Fruit fly (Drosophila melanogaster) whole organism, embryonic: ENCODE data around the gene Eato.

ENCODE experiments used
- Atf6 ChIP-seq: fragments of 200-800 bp; sonication (Bioruptor generic); IDR thresholded peaks from 2 replicates; pipeline ENCODE4 v1.3.6; 2022; ENCODE audit warnings: missing biosample characterization, missing genetic modification characterization
- Awh ChIP-seq: fragments of 200-800 bp; sonication (Bioruptor generic); IDR thresholded peaks from 2 replicates; pipeline ENCODE4, ENCODE4 v1.3.6; 2022; ENCODE audit warnings: missing biosample characterization, missing genetic modification characterization
- Bdp1 ChIP-seq: fragments of 200-800 bp; sonication (Bioruptor generic); optimal IDR thresholded peaks from 3 replicates; lab custom pipeline; 2016; ENCODE audit warnings: missing biosample characterization, missing genetic modification characterization
- CG10959 ChIP-seq: fragments of 200-800 bp; sonication (Bioruptor generic); IDR thresholded peaks from 2 replicates; pipeline ENCODE4 v1.3.6; 2022; ENCODE audit warnings: missing biosample characterization, missing genetic modification characterization
- CG10979 ChIP-seq: fragments of 200-800 bp; sonication (Bioruptor generic); optimal IDR thresholded peaks from 2 replicates; lab custom pipeline; 2018; ENCODE audit warnings: missing biosample characterization, mild to moderate bottlenecking, missing genetic modification characterization, moderate library complexity
- CG11560 ChIP-seq: fragments of 200-800 bp; sonication (Bioruptor generic); IDR thresholded peaks from 3 replicates; pipeline ENCODE4 v1.3.6; 2022; ENCODE audit warnings: missing biosample characterization, missing genetic modification characterization
- CG13775 ChIP-seq: fragments of 200-800 bp; sonication (Bioruptor generic); optimal IDR thresholded peaks from 3 replicates; lab custom pipeline; 2017; ENCODE audit warnings: missing biosample characterization, mild to moderate bottlenecking, missing genetic modification characterization
- CG13894 ChIP-seq: fragments of 200-800 bp; sonication (Bioruptor generic); optimal IDR thresholded peaks from 3 replicates; lab custom pipeline; 2018; ENCODE audit warnings: missing biosample characterization, mild to moderate bottlenecking, missing genetic modification characterization, moderate library complexity
- CG14014 ChIP-seq: fragments of 200-800 bp; sonication (Bioruptor generic); IDR thresholded peaks from 2 replicates; pipeline ENCODE4 v1.3.6; 2022; ENCODE audit warnings: missing biosample characterization, missing genetic modification characterization
- CG15011 ChIP-seq: fragments of 200-800 bp; sonication (Bioruptor generic); optimal IDR thresholded peaks from 3 replicates; lab custom pipeline; 2018; ENCODE audit warnings: missing biosample characterization, mild to moderate bottlenecking, missing genetic modification characterization
- CG15601 ChIP-seq: fragments of 200-800 bp; sonication (Bioruptor generic); optimal IDR thresholded peaks from 3 replicates; lab custom pipeline; 2019; ENCODE audit warnings: missing biosample characterization, mild to moderate bottlenecking, missing genetic modification characterization, moderate library complexity
- CG16813 ChIP-seq: fragments of 200-800 bp; sonication (Bioruptor generic); IDR thresholded peaks from 3 replicates; pipeline ENCODE4 v1.3.6; 2022; ENCODE audit warnings: missing biosample characterization, missing genetic modification characterization; ENCODE audit not compliant: partially characterized antibody
- CG17361 ChIP-seq: fragments of 200-800 bp; sonication (Bioruptor generic); IDR thresholded peaks from 3 replicates; pipeline ENCODE4 v1.3.6; 2022; ENCODE audit warnings: missing biosample characterization, missing genetic modification characterization
- CG17385 ChIP-seq: fragments of 200-800 bp; sonication (Bioruptor generic); optimal IDR thresholded peaks from 3 replicates; lab custom pipeline; 2018; ENCODE audit warnings: missing biosample characterization, mild to moderate bottlenecking, missing genetic modification characterization
- CG2120 ChIP-seq: fragments of 200-800 bp; sonication (Bioruptor generic); optimal IDR thresholded peaks from 3 replicates; lab custom pipeline; 2016; ENCODE audit warnings: missing biosample characterization, missing genetic modification characterization
- CG33557 ChIP-seq: fragments of 200-800 bp; sonication (Bioruptor generic); optimal IDR thresholded peaks from 2 replicates; lab custom pipeline; 2019; ENCODE audit warnings: missing biosample characterization, mild to moderate bottlenecking, missing genetic modification characterization, moderate library complexity
- CG6689 ChIP-seq: fragments of 200-800 bp; sonication (Bioruptor generic); IDR thresholded peaks from 2 replicates; pipeline ENCODE4 v1.3.6; 2022; ENCODE audit warnings: missing biosample characterization, missing genetic modification characterization
- CG7786 ChIP-seq: fragments of 200-800 bp; sonication (Bioruptor generic); optimal IDR thresholded peaks from 2 replicates; lab custom pipeline; 2016; ENCODE audit warnings: missing biosample characterization, missing genetic modification characterization
- CG9215 ChIP-seq: fragments of 200-800 bp; sonication (Bioruptor generic); IDR thresholded peaks from 2 replicates; pipeline ENCODE4 v1.3.6; 2022; ENCODE audit warnings: missing biosample characterization, missing genetic modification characterization
- CG9876 ChIP-seq: fragments of 200-800 bp; sonication (Bioruptor generic); optimal IDR thresholded peaks from 2 replicates; lab custom pipeline; 2016; ENCODE audit warnings: missing biosample characterization, missing genetic modification characterization
- CTCF ChIP-seq: fragments of 200-800 bp; sonication (Bioruptor generic); optimal IDR thresholded peaks from 2 replicates; lab custom pipeline; 2017; ENCODE audit warnings: missing biosample characterization, mild to moderate bottlenecking, missing genetic modification characterization, moderate library complexity
- D ChIP-seq, 2 experiments: fragments of 200-800 bp in 1 of 2; fragments of >200 bp in 1 of 2; sonication (Bioruptor generic) in 1 of 2; optimal IDR thresholded peaks; 2 replicates in 1 of 2; 3 replicates in 1 of 2; lab custom pipeline; 2017; ENCODE audit warnings: mild to moderate bottlenecking in 1 of 2, missing biosample characterization in 1 of 2, missing genetic modification characterization in 1 of 2, missing genetic modification reagents in 1 of 2
- D19A ChIP-seq: fragments of 200-800 bp; optimal IDR thresholded peaks from 3 replicates; lab custom pipeline; 2019; ENCODE audit warnings: missing biosample characterization, mild to moderate bottlenecking, missing genetic modification characterization, moderate library complexity
- Dip3 ChIP-seq: fragments of 200-800 bp; sonication (Bioruptor generic); optimal IDR thresholded peaks from 3 replicates; lab custom pipeline; 2016; ENCODE audit warnings: missing biosample characterization, missing genetic modification characterization
- HLH54F ChIP-seq: fragments of 200-800 bp; sonication (Bioruptor generic); optimal IDR thresholded peaks from 3 replicates; lab custom pipeline; 2016; ENCODE audit warnings: missing biosample characterization, missing genetic modification characterization
- Lhr ChIP-seq: fragments of 200-800 bp; sonication (Bioruptor generic); optimal IDR thresholded peaks from 3 replicates; lab custom pipeline; 2017; ENCODE audit warnings: mild to moderate bottlenecking, missing biosample characterization, missing genetic modification reagents, missing genetic modification characterization
- Nf-YB ChIP-seq: fragments of 200-800 bp; sonication (Bioruptor generic); optimal IDR thresholded peaks from 3 replicates; lab custom pipeline; 2019; ENCODE audit warnings: missing biosample characterization, mild to moderate bottlenecking, missing genetic modification characterization, moderate library complexity
- Poxn ChIP-seq: fragments of 200-800 bp; sonication (Bioruptor generic); IDR thresholded peaks from 2 replicates; pipeline ENCODE4 v1.3.6; 2022; ENCODE audit warnings: missing biosample characterization, missing genetic modification characterization
- Sin3A ChIP-seq: fragments of >200 bp; optimal IDR thresholded peaks from 2 replicates; lab custom pipeline; 2018
- Stat92E ChIP-seq, 3 experiments: fragments of >200 bp in 2 of 3; fragments of 200-800 bp in 1 of 3; sonication (Bioruptor generic) in 1 of 3; optimal IDR thresholded peaks; 2 replicates each; lab custom pipeline; 2017 to 2019; ENCODE audit warnings: missing biosample characterization in 3 of 3, missing genetic modification characterization in 3 of 3, mild to moderate bottlenecking in 1 of 3, moderate library complexity in 1 of 3
- aop ChIP-seq: fragments of 200-800 bp; sonication (Bioruptor generic); IDR thresholded peaks from 2 replicates; pipeline ENCODE4 v1.3.6; 2022; ENCODE audit warnings: missing biosample characterization, missing genetic modification characterization
- ash1 ChIP-seq: fragments of 200-800 bp; sonication (Bioruptor generic); optimal IDR thresholded peaks from 2 replicates; lab custom pipeline; 2018; ENCODE audit warnings: missing biosample characterization, mild to moderate bottlenecking, missing genetic modification characterization
- dm ChIP-seq: fragments of 200-800 bp; sonication (Bioruptor generic); optimal IDR thresholded peaks from 3 replicates; lab custom pipeline; 2016; ENCODE audit warnings: missing biosample characterization, missing genetic modification characterization
- gcm2 ChIP-seq: fragments of 200-800 bp; sonication (Bioruptor generic); optimal IDR thresholded peaks from 2 replicates; lab custom pipeline; 2016; ENCODE audit warnings: missing biosample characterization, missing genetic modification characterization
- gfzf ChIP-seq: fragments of 200-800 bp; sonication (Bioruptor generic); optimal IDR thresholded peaks from 2 replicates; lab custom pipeline; 2016; ENCODE audit warnings: missing biosample characterization, mild to moderate bottlenecking, missing genetic modification characterization, moderate library complexity
- gsb ChIP-seq: fragments of 200-800 bp; sonication (Bioruptor generic); IDR thresholded peaks from 2 replicates; pipeline ENCODE4 v1.3.6; 2022; ENCODE audit warnings: missing biosample characterization, missing genetic modification characterization
- ham ChIP-seq: fragments of 200-800 bp; sonication (Bioruptor generic); IDR thresholded peaks from 2 replicates; pipeline ENCODE4 v1.3.6; 2022; ENCODE audit warnings: missing biosample characterization, missing genetic modification characterization
- ind ChIP-seq: fragments of 200-800 bp; sonication (Bioruptor generic); optimal IDR thresholded peaks from 3 replicates; lab custom pipeline; 2016; ENCODE audit warnings: missing biosample characterization, missing genetic modification characterization
- jumu ChIP-seq: fragments of 200-800 bp; sonication (Bioruptor generic); optimal IDR thresholded peaks from 3 replicates; lab custom pipeline; 2016; ENCODE audit warnings: missing biosample characterization, missing genetic modification characterization
- lov ChIP-seq, 2 experiments: fragments of 200-800 bp in 1 of 2; fragments of >200 bp in 1 of 2; sonication (Bioruptor generic) in 1 of 2; IDR thresholded peaks in 1 of 2; optimal IDR thresholded peaks in 1 of 2; 2 replicates in 1 of 2; 3 replicates in 1 of 2; pipeline versions ENCODE4 v1.3.6 to Lab custom; 2017 to 2022; ENCODE audit warnings: missing biosample characterization in 1 of 2, missing genetic modification characterization in 1 of 2
- mld ChIP-seq: fragments of 200-800 bp; sonication (Bioruptor generic); IDR thresholded peaks from 3 replicates; pipeline ENCODE4 v1.3.6; 2022; ENCODE audit warnings: missing biosample characterization, missing genetic modification characterization; ENCODE audit not compliant: partially characterized antibody
- p53 ChIP-seq: fragments of 200-800 bp; sonication (Bioruptor generic); optimal IDR thresholded peaks from 2 replicates; lab custom pipeline; 2016; ENCODE audit warnings: missing biosample characterization, missing genetic modification characterization
- pnt ChIP-seq: fragments of 200-800 bp; sonication (Bioruptor generic); optimal IDR thresholded peaks from 3 replicates; lab custom pipeline; 2016; ENCODE audit warnings: missing biosample characterization, missing genetic modification characterization
- shn ChIP-seq: fragments of 200-800 bp; sonication (Bioruptor generic); optimal IDR thresholded peaks from 3 replicates; lab custom pipeline; 2016; ENCODE audit warnings: missing biosample characterization, missing genetic modification characterization
- sim ChIP-seq: fragments of 200-800 bp; sonication (Bioruptor generic); IDR thresholded peaks from 2 replicates; pipeline ENCODE4 v1.3.6; 2022; ENCODE audit warnings: missing biosample characterization, missing genetic modification characterization
- slp2 ChIP-seq: fragments of 200-800 bp; sonication (Bioruptor generic); optimal IDR thresholded peaks from 2 replicates; lab custom pipeline; 2016; ENCODE audit warnings: missing biosample characterization, missing genetic modification characterization
- sna ChIP-seq: fragments of 200-800 bp; sonication (Bioruptor generic); IDR thresholded peaks from 2 replicates; pipeline ENCODE4 v1.3.6; 2022; ENCODE audit warnings: missing biosample characterization, missing genetic modification characterization; ENCODE audit not compliant: partially characterized antibody
- tup ChIP-seq: fragments of 200-800 bp; sonication (Bioruptor generic); optimal IDR thresholded peaks from 2 replicates; lab custom pipeline; 2016; ENCODE audit warnings: missing biosample characterization, mild to moderate bottlenecking, missing genetic modification characterization, moderate library complexity

Gene Eato

DNA sequence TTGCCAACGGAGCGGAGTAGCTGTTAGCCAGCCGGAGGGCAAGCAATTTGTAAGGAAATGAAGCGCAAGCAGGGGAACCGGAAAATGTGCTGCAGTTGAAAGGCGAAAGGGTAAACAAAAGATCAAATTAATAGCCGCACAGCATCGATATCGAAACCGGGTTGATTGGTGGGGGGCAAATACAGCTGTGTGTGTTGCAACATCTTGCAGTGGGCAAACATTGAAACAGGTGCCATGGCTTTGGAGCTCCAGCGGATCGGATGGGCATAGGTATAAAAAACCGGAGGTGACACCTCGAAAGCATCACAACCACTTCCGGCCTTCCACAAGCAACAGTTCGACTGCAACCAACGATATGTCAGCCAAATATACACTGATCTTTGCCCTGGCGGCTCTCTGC lies 48.0 kb upstream of the Eato start, which contains the start of gene nur (continued):
- no peak for TF ChIP-seq Lhr (GFP tag; lab: Kevin White, UChicago)
- no peak for TF ChIP-seq CG9876
- TF ChIP-seq CG10959 (GFP tag; lab: Robert Waterston, UW): no peak
- no peak for TF ChIP-seq D (optimal IDR thresholded peaks at IDR 0.05; lab: Kevin White, UChicago)
- no peak for TF ChIP-seq D (GFP tag; optimal IDR thresholded peaks at IDR 0.05; lab: Kevin White, UChicago)
- TF ChIP-seq CG2120 (GFP tag; lab: Kevin White, UChicago): no peak
- no peak for TF ChIP-seq CG7786 (GFP tag; lab: Kevin White, UChicago)
- TF ChIP-seq gcm2 (GFP tag; lab: Kevin White, UChicago): no peak
- TF ChIP-seq, all 482 proteins: peak for 7

DNA sequence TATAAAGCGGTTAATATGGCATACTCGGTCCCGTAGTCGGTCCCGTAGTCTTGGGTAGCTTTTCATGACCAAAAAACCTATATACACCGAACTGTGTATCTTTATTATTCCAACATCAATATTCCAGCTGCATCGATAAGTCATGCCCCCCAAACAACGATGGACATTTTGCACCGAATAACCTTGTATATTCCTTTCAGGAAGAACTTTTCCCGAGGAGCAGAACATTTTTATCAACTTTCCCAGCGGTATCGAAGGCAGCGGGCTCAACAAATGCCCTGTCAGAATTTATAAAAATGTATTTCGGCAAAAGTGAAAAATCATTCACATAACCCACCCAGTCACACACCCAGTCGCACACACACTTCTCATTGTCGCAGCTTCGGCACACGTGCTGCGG lies 37.2 kb upstream of the Eato start, which contains the start of gene TM9SF4:
Gene TM9SF4 (plus strand): TSS at position 301 of the 400 bp plus-strand sequence.
- TF ChIP-seq CG15601 (tag; lab: Kevin White, UChicago) (no peak), gfzf (GFP tag; lab: Kevin White, UChicago) (no peak), aop (GFP tag; lab: Robert Waterston, UW) (no peak), CG13775 (GFP tag; lab: Kevin White, UChicago) (no peak), jumu (GFP tag; lab: Kevin White, UChicago) (no peak), CG6689 (GFP tag; lab: Robert Waterston, UW) (no peak), CG17361 (GFP tag; lab: Robert Waterston, UW) (no peak), ham (GFP tag; lab: Robert Waterston, UW) (no peak), D19A (tag; lab: Kevin White, UChicago) (no peak), CG17385 (GFP tag; lab: Kevin White, UChicago) (no peak), CG33557 (GFP tag; lab: Kevin White, UChicago) (no peak), CG16813 (no peak)
- TF ChIP-seq, all 482 proteins: peak for 0

DNA sequence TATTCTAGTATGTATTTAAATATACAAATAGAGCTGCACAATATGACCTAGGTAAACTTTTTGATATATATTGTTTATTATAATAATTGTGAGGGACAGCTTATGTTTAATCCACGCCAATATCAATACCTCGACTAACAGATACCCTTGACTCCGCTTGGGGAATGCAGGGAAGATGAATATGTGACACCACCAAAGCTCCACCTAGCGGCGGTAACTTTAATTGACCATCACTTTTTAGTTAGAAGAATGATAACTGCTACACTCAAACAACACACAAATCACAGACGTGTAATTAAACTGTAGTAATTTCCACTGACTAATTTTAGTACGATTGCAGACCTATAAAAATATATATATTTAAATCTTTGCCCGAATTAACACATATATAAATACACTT lies 20.7 kb upstream of the Eato start:
- TF ChIP-seq Atf6 (GFP tag; lab: Robert Waterston, UW) (no peak), sim (GFP tag; lab: Robert Waterston, UW) (no peak), ind (no peak), Nf-YB (GFP tag; lab: Kevin White, UChicago) (no peak), CTCF (GFP tag; lab: Kevin White, UChicago) (peak; percentile 67), lov (optimal IDR thresholded peaks at IDR 0.05; lab: Kevin White, UChicago) (no peak), lov (GFP tag; IDR thresholded peaks at IDR 0.05; lab: Robert Waterston, UW) (no peak), Awh (GFP tag; lab: Robert Waterston, UW) (no peak), CG10979 (peak; percentile 73)

DNA sequence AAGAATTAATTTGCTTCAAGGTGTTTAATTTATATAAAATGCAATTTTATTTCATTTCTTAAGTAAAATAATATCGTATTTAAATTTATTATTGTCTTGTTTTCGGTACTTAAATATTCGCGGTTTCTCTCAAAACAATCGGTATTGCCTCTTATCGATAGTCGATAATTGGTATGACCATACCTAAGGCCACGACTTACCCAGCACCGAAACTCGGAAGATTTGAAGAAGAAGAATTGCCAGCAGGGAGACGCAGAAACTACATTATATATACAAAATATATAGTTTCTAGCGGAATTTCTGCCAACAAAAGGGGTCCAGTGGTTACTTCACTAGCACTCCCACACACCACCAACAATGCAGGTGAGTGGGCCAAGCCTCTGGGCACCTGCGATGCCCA lies 13.0 kb upstream of the Eato start:
- peak; percentile 68 for TF ChIP-seq Dip3 (GFP tag; lab: Kevin White, UChicago)
- TF ChIP-seq p53 (GFP tag; lab: Kevin White, UChicago): no peak
- no peak for TF ChIP-seq HLH54F (GFP tag; lab: Kevin White, UChicago)
- TF ChIP-seq Stat92E (GFP tag; optimal IDR thresholded peaks at IDR 0.05; lab: Kevin White, UChicago): no peak
- no peak for TF ChIP-seq shn
- no peak for TF ChIP-seq CG11560
- no peak for TF ChIP-seq mld (GFP tag; lab: Robert Waterston, UW)
- no peak for TF ChIP-seq CG9215 (GFP tag; lab: Robert Waterston, UW)
- no peak for TF ChIP-seq CG14014 (GFP tag; lab: Robert Waterston, UW)
- peak; percentile 70 for TF ChIP-seq sna
- TF ChIP-seq slp2: no peak
- TF ChIP-seq Bdp1 (GFP tag; lab: Kevin White, UChicago): no peak
- TF ChIP-seq tup (GFP tag; lab: Kevin White, UChicago): no peak
- no peak for TF ChIP-seq gsb
- TF ChIP-seq CG15011 (GFP tag; lab: Kevin White, UChicago): no peak
- no peak for TF ChIP-seq ash1 (GFP tag; lab: Kevin White, UChicago)
- TF ChIP-seq pnt: no peak
- no peak for TF ChIP-seq Poxn (GFP tag; lab: Robert Waterston, UW)
- no peak for TF ChIP-seq CG13894 (tag; lab: Kevin White, UChicago)
- no peak for TF ChIP-seq dm
- TF ChIP-seq Sin3A (lab: Kevin White, UChicago): no peak
